Worm (Caenorhabditis elegans) whole organism, L1 larva: ENCODE measurements around the gene srgp-1.
A peak's percentile ranks its signal among the peaks of the same experiment; 100 is the strongest.

Experiments used
- Y116A8C.19 ChIP-seq: sonication (generic microtip); optimal IDR thresholded peaks from 2 replicates; lab custom pipeline; 2016; ENCODE audit warnings: missing compliant biosample characterization, missing genetic modification characterization, borderline replicate concordance
- ces-1 ChIP-seq: fragments of 150-350 bp; optimal IDR thresholded peaks from 2 replicates; lab custom pipeline; 2014; ENCODE audit warnings: missing biosample characterization, missing genetic modification reagents, missing genetic modification characterization
- fos-1 ChIP-seq: fragments of 150-350 bp; optimal IDR thresholded peaks from 2 replicates; lab custom pipeline; 2014; ENCODE audit warnings: missing biosample characterization, missing genetic modification characterization
- irx-1 ChIP-seq: sonication (generic microtip); optimal IDR thresholded peaks from 2 replicates; lab custom pipeline; 2016; ENCODE audit warnings: missing genetic modification characterization, missing compliant biosample characterization
- lin-39 ChIP-seq: fragments of 150-350 bp; optimal IDR thresholded peaks from 2 replicates; lab custom pipeline; 2014; ENCODE audit warnings: missing biosample characterization, missing genetic modification reagents, missing genetic modification characterization
- nhr-237 ChIP-seq: fragments of 150-350 bp; optimal IDR thresholded peaks from 2 replicates; lab custom pipeline; 2014; ENCODE audit warnings: missing biosample characterization, missing genetic modification characterization
- nhr-28 ChIP-seq: fragments of 150-350 bp; optimal IDR thresholded peaks from 2 replicates; lab custom pipeline; 2014; ENCODE audit warnings: missing biosample characterization, missing genetic modification characterization
- nhr-85 ChIP-seq: sonication (generic microtip); peaks from one replicate; lab custom pipeline; 2016; ENCODE audit warnings: missing genetic modification characterization, inconsistent platforms, missing compliant biosample characterization
- skn-1 ChIP-seq: fragments of 150-350 bp; optimal IDR thresholded peaks from 2 replicates; lab custom pipeline; 2014; ENCODE audit warnings: missing biosample characterization, missing genetic modification characterization
- snpc-4 ChIP-seq: fragments of 150-350 bp; optimal IDR thresholded peaks from 2 replicates; lab custom pipeline; 2014; ENCODE audit warnings: missing biosample characterization, missing genetic modification characterization
- tbx-2 ChIP-seq: sonication (generic microtip); optimal IDR thresholded peaks from 2 replicates; lab custom pipeline; 2016; ENCODE audit warnings: missing genetic modification characterization, missing compliant biosample characterization
- unc-62 ChIP-seq: fragments of 150-350 bp; optimal IDR thresholded peaks from 2 replicates; lab custom pipeline; 2014; ENCODE audit warnings: missing biosample characterization, missing genetic modification reagents, missing genetic modification characterization
- ztf-11 ChIP-seq, 2 experiments: sonication (generic microtip); optimal IDR thresholded peaks; 2 replicates each; lab custom pipeline; 2016 to 2017; ENCODE audit warnings: missing genetic modification characterization in 2 of 2, missing biosample characterization in 1 of 2, missing compliant biosample characterization in 1 of 2

DNA sequence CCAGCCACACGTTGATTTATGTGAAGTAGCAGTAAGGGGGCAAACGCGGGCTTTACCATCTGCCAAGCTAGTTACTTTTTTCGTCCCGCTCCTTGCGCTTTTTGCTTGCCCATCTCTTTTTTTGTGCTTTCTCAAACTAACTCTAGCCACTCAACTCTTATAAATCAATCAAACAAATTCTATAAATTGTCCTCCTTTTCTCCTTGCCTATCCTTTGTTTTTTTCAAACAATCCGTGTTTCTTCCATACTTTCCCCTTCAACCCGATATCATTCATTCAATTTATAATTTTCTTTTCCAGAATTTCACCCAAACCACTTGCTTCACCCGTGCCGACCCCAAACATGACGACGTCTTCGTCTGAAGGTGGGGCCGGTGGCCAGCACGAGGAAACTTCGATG lies at the start of gene srgp-1:
- TF ChIP-seq nhr-28 (tag; lab: Kevin White, UChicago) (no peak), tbx-2 (tag; lab: Kevin White, UChicago) (no peak), fos-1 (tag; lab: Kevin White, UChicago) (no peak), ces-1 (GFP tag; lab: Kevin White, UChicago) (no peak), nhr-237 (tag; lab: Kevin White, UChicago) (no peak), nhr-85 (peak; percentile 36), ztf-11 (tag; optimal IDR thresholded peaks at IDR 0.05; lab: Kevin White, UChicago) (no peak), lin-39 (tag; lab: Kevin White, UChicago) (no peak), skn-1 (tag; lab: Kevin White, UChicago) (no peak), snpc-4 (no peak), Y116A8C.19 (tag; lab: Kevin White, UChicago) (no peak), irx-1 (tag; lab: Kevin White, UChicago) (no peak), unc-62 (GFP tag; lab: Kevin White, UChicago) (no peak)
